Fruit fly (Drosophila melanogaster): ENCODE measurements around the gene CG9676.

The CG9676 gene

DNA sequence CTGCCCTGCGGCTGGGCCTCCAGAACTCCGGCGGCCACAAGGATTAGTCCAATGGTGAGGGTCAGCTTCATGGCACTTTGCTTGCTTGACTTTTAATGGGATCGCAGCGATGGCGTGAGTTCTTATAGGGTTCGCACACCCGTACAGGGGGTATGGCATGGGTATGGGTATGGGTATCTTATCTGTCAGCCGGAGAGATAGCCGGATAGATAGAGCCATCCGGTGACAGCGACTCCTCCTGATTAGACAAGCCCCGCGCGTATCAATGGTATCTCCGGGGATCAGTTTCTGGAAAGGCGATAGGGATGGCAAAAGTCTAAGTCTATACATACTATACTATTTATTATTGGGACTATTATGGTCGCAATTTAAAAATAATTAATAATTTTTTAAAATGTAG, 6.8 kb upstream of the CG9676 start, which contains the start of gene CG9672:
Gene CG9672, minus strand, starts transcription at position 101 of the 400 bp plus-strand sequence.
- TF ChIP-seq h (GFP tag; optimal IDR thresholded peaks at IDR 0.05) = peak; percentile 12
- no peak for TF ChIP-seq dmrt93B (GFP tag; optimal IDR thresholded peaks at IDR 0.05)

DNA sequence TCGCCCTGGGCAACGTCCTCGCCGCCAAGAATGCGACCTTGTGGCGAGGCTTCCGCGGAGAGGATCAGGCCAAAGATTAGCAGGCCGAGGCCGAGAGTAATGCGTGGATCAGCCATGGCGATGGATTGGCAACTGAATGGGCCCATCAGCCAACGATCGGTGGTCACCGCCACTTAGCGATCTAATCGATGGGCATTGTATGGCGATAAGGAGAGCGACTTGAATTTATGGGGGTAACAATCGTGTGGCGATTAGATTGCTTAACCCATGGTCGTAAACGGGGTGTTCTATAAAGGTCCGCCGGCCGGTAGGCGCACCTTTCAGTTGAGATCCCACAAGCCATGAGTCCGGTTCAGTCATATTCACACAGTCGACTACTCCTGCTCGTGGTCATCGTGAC, 3.8 kb upstream of the CG9676 start, which contains the start of the genes CG9673 and CG4653:
Gene CG9673, minus strand, starts transcription at position 138 of the 400 bp plus-strand sequence.
Gene CG4653, plus strand, starts transcription at position 335 of the 400 bp plus-strand sequence.
- TF ChIP-seq Hr78 (GFP tag; optimal IDR thresholded peaks at IDR 0.05) = no peak
- no peak for TF ChIP-seq br (GFP tag; optimal IDR thresholded peaks at IDR 0.05)
- no peak for TF ChIP-seq dl (GFP tag; optimal IDR thresholded peaks at IDR 0.05; ENCODE audit: insufficient read depth in 1 of 2, partially characterized antibody in 2 of 2)
- peak; percentile 24 for TF ChIP-seq CrebA (GFP tag; optimal IDR thresholded peaks at IDR 0.05; ENCODE audit: borderline replicate concordance)
- no peak for TF ChIP-seq dsf (GFP tag; optimal IDR thresholded peaks at IDR 0.05; ENCODE audit: borderline replicate concordance)
- no peak for TF ChIP-seq Vsx2 (GFP tag; optimal IDR thresholded peaks at IDR 0.05; ENCODE audit: partially characterized antibody)
- no peak for TF ChIP-seq rgr (GFP tag; optimal IDR thresholded peaks at IDR 0.05)
- no peak for TF ChIP-seq Dfd (GFP tag; optimal IDR thresholded peaks at IDR 0.05)

DNA sequence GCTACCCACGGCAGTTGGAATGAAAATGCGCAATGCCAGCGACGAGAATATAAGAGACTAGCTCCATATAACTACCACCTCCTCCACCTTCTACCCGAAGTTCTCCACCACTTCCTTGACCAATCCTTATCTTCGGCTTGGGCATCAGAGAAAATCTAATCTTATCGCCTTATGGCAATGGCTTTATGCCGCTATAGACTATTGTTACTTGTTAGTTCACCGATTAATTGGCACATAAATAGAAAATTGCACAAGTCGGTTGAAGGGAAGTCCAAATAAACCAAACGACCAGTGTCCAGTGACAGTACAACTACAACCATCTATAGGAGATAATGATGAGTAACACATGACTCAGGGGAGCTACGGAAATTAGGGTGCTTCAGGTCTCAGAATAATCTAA, 2.0 kb upstream of the CG9676 start, which contains the start of gene sphe:
Gene sphe, minus strand, starts transcription at position 32 of the 400 bp plus-strand sequence.
- TF ChIP-seq usp (GFP tag; optimal IDR thresholded peaks at IDR 0.05) (no peak), ey (GFP tag; optimal IDR thresholded peaks at IDR 0.05) (no peak), sv (GFP tag; optimal IDR thresholded peaks at IDR 0.05) (no peak), Sp1 (GFP tag; optimal IDR thresholded peaks at IDR 0.05) (no peak), CG9705 (GFP tag; optimal IDR thresholded peaks at IDR 0.05) (no peak), HLH106 (tag; optimal IDR thresholded peaks at IDR 0.05) (no peak), OdsH (GFP tag; optimal IDR thresholded peaks at IDR 0.05) (no peak), Hnf4 (GFP tag; optimal IDR thresholded peaks at IDR 0.05) (no peak), lola (GFP tag; optimal IDR thresholded peaks at IDR 0.05) (no peak), brk (GFP tag; optimal IDR thresholded peaks at IDR 0.05) (no peak), Jra (GFP tag; optimal IDR thresholded peaks at IDR 0.05) (no peak), Abd-B (GFP tag; optimal IDR thresholded peaks at IDR 0.05) (no peak), foxo (GFP tag; optimal IDR thresholded peaks at IDR 0.05) (no peak), sage (GFP tag; optimal IDR thresholded peaks at IDR 0.05) (no peak), tai (GFP tag; optimal IDR thresholded peaks at IDR 0.05) (no peak), N (GFP tag; optimal IDR thresholded peaks at IDR 0.05) (no peak)

DNA sequence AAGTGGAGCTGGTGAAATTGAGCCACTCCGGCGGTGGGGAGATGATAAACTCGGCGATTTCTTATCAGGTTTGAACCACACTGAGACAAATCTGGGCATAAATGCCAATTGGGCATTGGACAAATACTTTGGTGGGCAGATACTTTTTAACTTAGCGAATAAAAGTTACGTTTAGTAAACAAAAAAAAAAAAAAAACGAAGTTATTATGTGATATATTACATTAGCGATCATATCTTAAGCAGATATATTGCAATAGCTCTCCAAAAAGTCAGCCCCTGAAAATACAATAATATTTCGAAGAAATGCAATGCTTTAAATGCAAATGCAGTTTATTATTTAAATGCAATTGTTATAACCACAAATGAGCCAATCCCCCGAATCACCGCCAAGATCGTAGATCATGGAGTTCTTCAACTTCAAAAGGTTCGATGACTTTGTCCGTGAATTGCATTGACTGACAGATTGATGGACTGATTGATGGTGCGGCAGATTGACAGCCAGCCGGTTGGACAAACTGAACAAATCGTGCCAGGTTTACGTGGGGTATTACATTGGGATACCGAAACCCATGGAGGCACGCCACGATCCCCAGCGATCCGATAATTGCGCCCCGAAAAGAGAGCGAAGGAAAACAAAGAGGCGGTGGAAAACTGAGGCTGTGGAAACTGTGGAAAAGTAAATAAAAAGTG, 1.9 kb downstream of the CG9676 start:
- no peak for TF ChIP-seq dsf (GFP tag; optimal IDR thresholded peaks at IDR 0.05; ENCODE audit: borderline replicate concordance)
- TF ChIP-seq Rel (GFP tag; optimal IDR thresholded peaks at IDR 0.05) = no peak
- no peak for TF ChIP-seq Rel (tag; optimal IDR thresholded peaks at IDR 0.05)
- TF ChIP-seq tai (GFP tag; optimal IDR thresholded peaks at IDR 0.05) = no peak
- no peak for TF ChIP-seq Hr78 (GFP tag; optimal IDR thresholded peaks at IDR 0.05)
- no peak for TF ChIP-seq jim (GFP tag; optimal IDR thresholded peaks at IDR 0.05)
- no peak for TF ChIP-seq CG32264 (GFP tag; optimal IDR thresholded peaks at IDR 0.05)
- no peak for TF ChIP-seq dmrt93B (GFP tag; optimal IDR thresholded peaks at IDR 0.05)
- no peak for TF ChIP-seq Jra (GFP tag; optimal IDR thresholded peaks at IDR 0.05)
- TF ChIP-seq Hr83 (GFP tag; optimal IDR thresholded peaks at IDR 0.05; ENCODE audit: poor library complexity, severe bottlenecking) = no peak
- TF ChIP-seq Vsx2 (GFP tag; optimal IDR thresholded peaks at IDR 0.05; ENCODE audit: partially characterized antibody) = no peak
- no peak for TF ChIP-seq Hnf4 (GFP tag; optimal IDR thresholded peaks at IDR 0.05)
